Worm (Caenorhabditis elegans): Measurements from ENCODE around the gene C23G10.10.

- no peak for TF ChIP-seq nhr-28 (tag; optimal IDR thresholded peaks at IDR 0.05)
- no peak for TF ChIP-seq lin-39 (tag; optimal IDR thresholded peaks at IDR 0.05)
- TF ChIP-seq ceh-9 (tag; optimal IDR thresholded peaks at IDR 0.05) = no peak
- no peak for TF ChIP-seq unc-62 (GFP tag; optimal IDR thresholded peaks at IDR 0.05)
- no peak for TF ChIP-seq hmg-11 (tag; optimal IDR thresholded peaks at IDR 0.05)
- no peak for TF ChIP-seq ama-1 (optimal IDR thresholded peaks at IDR 0.05)
- TF ChIP-seq nfya-1 (tag; optimal IDR thresholded peaks at IDR 0.05; ENCODE audit: insufficient read depth) = no peak
- no peak for TF ChIP-seq egl-27 (tag; optimal IDR thresholded peaks at IDR 0.05)
- no peak for TF ChIP-seq pqm-1 (tag; optimal IDR thresholded peaks at IDR 0.05)
These were observed 4.8 kb downstream of the C23G10.10 start, which contains the start of gene C23G10.1 for ce11 chrIII:6208984-6209383.

All from whole organism, L3 larva.